Fruit fly (Drosophila melanogaster) whole organism, embryonic: ENCODE measurements around the gene Hap40.
A peak's percentile ranks its signal among the peaks of the same experiment; 100 is the strongest.

Experiments used
- Bdp1 ChIP-seq: fragments of 200-800 bp; sonication (Bioruptor generic); optimal IDR thresholded peaks from 3 replicates; lab custom pipeline; 2016; ENCODE audit warnings: missing biosample characterization, missing genetic modification characterization
- CG10321 ChIP-seq: fragments of 200-800 bp; sonication (Bioruptor generic); IDR thresholded peaks from 2 replicates; pipeline ENCODE4 v1.3.6; 2022; ENCODE audit warnings: missing biosample characterization, missing genetic modification characterization
- CG10959 ChIP-seq: fragments of 200-800 bp; sonication (Bioruptor generic); IDR thresholded peaks from 2 replicates; pipeline ENCODE4 v1.3.6; 2022; ENCODE audit warnings: missing biosample characterization, missing genetic modification characterization
- CG11247 ChIP-seq: fragments of 200-800 bp; sonication (Bioruptor generic); IDR thresholded peaks from 2 replicates; pipeline ENCODE4 v1.3.6; 2022; ENCODE audit warnings: missing biosample characterization, missing genetic modification characterization
- CG11456 ChIP-seq: fragments of 200-800 bp; sonication (Bioruptor generic); IDR thresholded peaks from 3 replicates; pipeline ENCODE4 v1.3.6; 2022; ENCODE audit warnings: missing biosample characterization, missing genetic modification characterization
- CG11696 ChIP-seq: fragments of 200-800 bp; sonication (Bioruptor generic); IDR thresholded peaks from 2 replicates; pipeline ENCODE4 v1.3.6; 2022; ENCODE audit warnings: missing biosample characterization, missing genetic modification characterization
- CG12236 ChIP-seq: fragments of 200-800 bp; sonication (Bioruptor generic); optimal IDR thresholded peaks from 2 replicates; lab custom pipeline; 2016; ENCODE audit warnings: missing biosample characterization, missing genetic modification characterization
- CG12744 ChIP-seq: fragments of 200-800 bp; sonication (Bioruptor generic); optimal IDR thresholded peaks from 2 replicates; lab custom pipeline; 2016; ENCODE audit warnings: missing biosample characterization, missing genetic modification characterization
- CG12769 ChIP-seq: fragments of 200-800 bp; sonication (Bioruptor generic); optimal IDR thresholded peaks from 2 replicates; lab custom pipeline; 2019; ENCODE audit warnings: missing biosample characterization, mild to moderate bottlenecking, missing genetic modification characterization, moderate library complexity
- CG13894 ChIP-seq: fragments of 200-800 bp; sonication (Bioruptor generic); optimal IDR thresholded peaks from 3 replicates; lab custom pipeline; 2018; ENCODE audit warnings: missing biosample characterization, mild to moderate bottlenecking, missing genetic modification characterization, moderate library complexity
- CG15269 ChIP-seq: fragments of 200-800 bp; sonication (Bioruptor generic); optimal IDR thresholded peaks from 2 replicates; lab custom pipeline; 2018; ENCODE audit warnings: missing biosample characterization, mild to moderate bottlenecking, missing genetic modification characterization, moderate library complexity
- CG15601 ChIP-seq: fragments of 200-800 bp; sonication (Bioruptor generic); optimal IDR thresholded peaks from 3 replicates; lab custom pipeline; 2019; ENCODE audit warnings: missing biosample characterization, mild to moderate bottlenecking, missing genetic modification characterization, moderate library complexity
- CG1603 ChIP-seq: fragments of 200-800 bp; sonication (Bioruptor generic); optimal IDR thresholded peaks from 2 replicates; lab custom pipeline; 2019; ENCODE audit warnings: missing biosample characterization, mild to moderate bottlenecking, missing genetic modification characterization, moderate library complexity
- CG2120 ChIP-seq: fragments of 200-800 bp; sonication (Bioruptor generic); optimal IDR thresholded peaks from 3 replicates; lab custom pipeline; 2016; ENCODE audit warnings: missing biosample characterization, missing genetic modification characterization
- CG2199 ChIP-seq: fragments of 200-800 bp; sonication (Bioruptor generic); IDR thresholded peaks from 3 replicates; pipeline ENCODE4 v1.3.6; 2022; ENCODE audit warnings: missing biosample characterization, missing genetic modification characterization
- CG2678 ChIP-seq: fragments of 200-800 bp; sonication (Bioruptor generic); optimal IDR thresholded peaks from 3 replicates; lab custom pipeline; 2019; ENCODE audit warnings: missing biosample characterization, mild to moderate bottlenecking, missing genetic modification characterization, moderate library complexity
- CG3065 ChIP-seq: fragments of 200-800 bp; sonication (Bioruptor generic); optimal IDR thresholded peaks from 2 replicates; lab custom pipeline; 2016; ENCODE audit warnings: missing biosample characterization, missing genetic modification characterization
- CG33213 ChIP-seq: fragments of 200-800 bp; sonication (Bioruptor generic); optimal IDR thresholded peaks from 3 replicates; lab custom pipeline; 2016; ENCODE audit warnings: missing biosample characterization, missing genetic modification characterization
- CG34422 ChIP-seq: fragments of 200-800 bp; sonication (Bioruptor generic); IDR thresholded peaks from 3 replicates; pipeline ENCODE4 v1.3.6; 2022; ENCODE audit warnings: missing biosample characterization, missing genetic modification characterization
- CG4360 ChIP-seq: fragments of 200-800 bp; sonication (Bioruptor generic); IDR thresholded peaks from 2 replicates; pipeline ENCODE4 v1.3.6; 2022; ENCODE audit warnings: missing biosample characterization, missing genetic modification characterization
- CG4424 ChIP-seq: fragments of 200-800 bp; sonication (Bioruptor generic); optimal IDR thresholded peaks from 3 replicates; lab custom pipeline; 2016; ENCODE audit warnings: missing biosample characterization, missing genetic modification characterization
- CG4707 ChIP-seq: fragments of 200-800 bp; sonication (Bioruptor generic); optimal IDR thresholded peaks from 2 replicates; lab custom pipeline; 2018; ENCODE audit warnings: missing biosample characterization, mild to moderate bottlenecking, missing genetic modification characterization, moderate library complexity
- CG6272 ChIP-seq: fragments of 200-800 bp; sonication (Bioruptor generic); IDR thresholded peaks from 2 replicates; pipeline ENCODE4 v1.3.6; 2022; ENCODE audit warnings: missing biosample characterization, missing genetic modification characterization
- CG6813 ChIP-seq: fragments of 200-800 bp; sonication (Bioruptor generic); optimal IDR thresholded peaks from 2 replicates; lab custom pipeline; 2017; ENCODE audit warnings: missing biosample characterization, missing genetic modification characterization, mild to moderate bottlenecking, moderate library complexity, missing genetic modification reagents
- CG8290 ChIP-seq, 3 experiments: fragments of 200-800 bp; sonication (Bioruptor generic); optimal IDR thresholded peaks; 2 replicates each; lab custom pipeline; 2016 to 2019; ENCODE audit warnings: missing biosample characterization in 3 of 3, missing genetic modification characterization in 3 of 3, mild to moderate bottlenecking in 2 of 3, moderate library complexity in 1 of 3
- CG9727 ChIP-seq: fragments of 200-800 bp; sonication (Bioruptor generic); optimal IDR thresholded peaks from 3 replicates; lab custom pipeline; 2017; ENCODE audit warnings: missing biosample characterization, mild to moderate bottlenecking, missing genetic modification characterization
- ERR ChIP-seq: fragments of 200-800 bp; sonication (Bioruptor generic); optimal IDR thresholded peaks from 2 replicates; lab custom pipeline; 2016; ENCODE audit warnings: missing biosample characterization, missing genetic modification characterization
- MBD-R2 ChIP-seq: fragments of 200-800 bp; sonication (Bioruptor generic); IDR thresholded peaks from 2 replicates; pipeline ENCODE4 v1.3.6; 2022; ENCODE audit warnings: missing biosample characterization, missing genetic modification characterization
- Meics ChIP-seq: fragments of 200-800 bp; sonication (Bioruptor generic); optimal IDR thresholded peaks from 2 replicates; lab custom pipeline; 2017; ENCODE audit warnings: missing biosample characterization, mild to moderate bottlenecking, missing genetic modification characterization
- Ptx1 ChIP-seq: fragments of 200-800 bp; sonication (Bioruptor generic); IDR thresholded peaks from 2 replicates; pipeline ENCODE4 v1.3.6; 2022; ENCODE audit warnings: missing biosample characterization, missing genetic modification characterization
- Trl ChIP-seq, 3 experiments: fragments of >200 bp in 2 of 3; fragments of 200-800 bp in 1 of 3; sonication (Bioruptor generic) in 1 of 3; optimal IDR thresholded peaks; 2 replicates in 1 of 3; 3 replicates in 2 of 3; lab custom pipeline; 2016 to 2017; ENCODE audit warnings: missing biosample characterization in 1 of 3, missing genetic modification characterization in 1 of 3
- Xrp1 ChIP-seq: fragments of 200-800 bp; sonication (Bioruptor generic); IDR thresholded peaks from 2 replicates; pipeline ENCODE4 v1.3.6; 2022; ENCODE audit warnings: missing biosample characterization, missing genetic modification characterization
- YL-1 ChIP-seq: fragments of 200-800 bp; sonication (Bioruptor generic); optimal IDR thresholded peaks from 3 replicates; lab custom pipeline; 2017; ENCODE audit warnings: missing biosample characterization, mild to moderate bottlenecking, missing genetic modification characterization
- ara ChIP-seq: fragments of 200-800 bp; sonication (Bioruptor generic); IDR thresholded peaks from 2 replicates; pipeline ENCODE4 v1.3.6; 2022; ENCODE audit warnings: missing biosample characterization, missing genetic modification characterization
- chinmo ChIP-seq: fragments of 200-800 bp; sonication (Bioruptor generic); IDR thresholded peaks from 4 replicates; pipeline ENCODE4 v1.3.6; 2022; ENCODE audit warnings: missing biosample characterization, missing genetic modification characterization; ENCODE audit not compliant: partially characterized antibody
- crol ChIP-seq: fragments of 200-800 bp; sonication (Bioruptor generic); IDR thresholded peaks from 2 replicates; pipeline ENCODE4 v1.3.6; 2022; ENCODE audit warnings: missing biosample characterization, missing genetic modification characterization
- eve ChIP-seq, 2 experiments: fragments of >200 bp; optimal IDR thresholded peaks; 2 replicates each; lab custom pipeline; 2017; ENCODE audit warnings: missing biosample characterization in 2 of 2, missing genetic modification characterization in 2 of 2
- gce ChIP-seq: fragments of 200-800 bp; sonication (Bioruptor generic); IDR thresholded peaks from 3 replicates; pipeline ENCODE4 v1.3.6; 2022; ENCODE audit warnings: missing biosample characterization, missing genetic modification characterization
- insv ChIP-seq, 2 experiments: fragments of 200-800 bp; sonication (Bioruptor generic); optimal IDR thresholded peaks; 3 replicates each; lab custom pipeline; 2016 to 2018; ENCODE audit warnings: missing biosample characterization in 2 of 2, missing genetic modification characterization in 2 of 2
- kah ChIP-seq: fragments of 200-800 bp; sonication (Bioruptor generic); optimal IDR thresholded peaks from 2 replicates; lab custom pipeline; 2018; ENCODE audit warnings: missing biosample characterization, mild to moderate bottlenecking, missing genetic modification characterization
- lilli ChIP-seq: fragments of 200-800 bp; sonication (Bioruptor generic); optimal IDR thresholded peaks from 3 replicates; lab custom pipeline; 2016; ENCODE audit warnings: missing biosample characterization, missing genetic modification characterization
- lmd ChIP-seq: fragments of 200-800 bp; sonication (Bioruptor generic); IDR thresholded peaks from 2 replicates; pipeline ENCODE4 v1.3.6; 2022; ENCODE audit warnings: missing biosample characterization, missing genetic modification characterization
- pum ChIP-seq: fragments of 200-800 bp; sonication (Bioruptor generic); optimal IDR thresholded peaks from 2 replicates; lab custom pipeline; 2016; ENCODE audit warnings: missing biosample characterization, missing genetic modification characterization
- repo ChIP-seq: fragments of 200-800 bp; sonication (Bioruptor generic); optimal IDR thresholded peaks from 2 replicates; lab custom pipeline; 2016; ENCODE audit warnings: missing biosample characterization, missing genetic modification characterization
- row ChIP-seq: fragments of 200-800 bp; sonication (Bioruptor generic); IDR thresholded peaks from 3 replicates; pipeline ENCODE4 v1.3.6; 2022; ENCODE audit warnings: missing biosample characterization, missing genetic modification characterization
- sens ChIP-seq: fragments of 200-800 bp; sonication (Bioruptor generic); peaks from one replicate; lab custom pipeline; 2016; ENCODE audit warnings: missing biosample characterization, missing genetic modification characterization
- slbo ChIP-seq: fragments of 200-800 bp; sonication (Bioruptor generic); IDR thresholded peaks from 2 replicates; pipeline ENCODE4 v1.3.6; 2022; ENCODE audit warnings: missing biosample characterization, missing genetic modification characterization
- tap ChIP-seq: fragments of 200-800 bp; optimal IDR thresholded peaks from 3 replicates; lab custom pipeline; 2019; ENCODE audit warnings: missing biosample characterization, mild to moderate bottlenecking, missing genetic modification characterization, moderate library complexity
- tin ChIP-seq: fragments of 200-800 bp; sonication (Bioruptor generic); optimal IDR thresholded peaks from 3 replicates; lab custom pipeline; 2016; ENCODE audit warnings: missing biosample characterization, missing genetic modification characterization
- trem ChIP-seq: fragments of 200-800 bp; optimal IDR thresholded peaks from 3 replicates; lab custom pipeline; 2019; ENCODE audit warnings: missing biosample characterization, mild to moderate bottlenecking, missing genetic modification characterization, moderate library complexity
- zfh1 ChIP-seq: fragments of 200-800 bp; sonication (Bioruptor generic); IDR thresholded peaks from 3 replicates; pipeline ENCODE4 v1.3.6; 2022; ENCODE audit warnings: missing biosample characterization, missing genetic modification characterization

Hap40 gene

dm6 chrX:15709624-15709983, 5.7 kb downstream of the Hap40 start (continued):
- TF ChIP-seq CG33213 (GFP tag; lab: Kevin White, UChicago) (no peak), CG15269 (tag; lab: Kevin White, UChicago) (peak; percentile 35), slbo (GFP tag; lab: Robert Waterston, UW) (peak; percentile 51; the same call in 1 of the 2 replicates), MBD-R2 (GFP tag; lab: Robert Waterston, UW) (no peak), tap (no peak), zfh1 (no peak), CG12236 (no peak), CG4707 (GFP tag; lab: Kevin White, UChicago) (peak; percentile 98), ERR (no peak), CG10321 (GFP tag; lab: Robert Waterston, UW) (peak; percentile 44), Meics (peak; percentile 22), CG6813 (peak; percentile 1), gce (no peak), row (GFP tag; lab: Robert Waterston, UW) (peak; percentile 60), CG2678 (tag; lab: Kevin White, UChicago) (peak; percentile 3), ara (GFP tag; lab: Robert Waterston, UW) (0 out of 2 replicates have a peak, but pooled peaks have one; percentile 22), lmd (GFP tag; lab: Robert Waterston, UW) (no peak), CG2120 (GFP tag; lab: Kevin White, UChicago) (peak; percentile 8), insv (GFP tag; optimal IDR thresholded peaks at IDR 0.05; lab: Kevin White, UChicago) (no peak), CG11247 (GFP tag; lab: Robert Waterston, UW) (0 out of 2 replicates have a peak, but pooled peaks have one; percentile 5), CG13894 (tag; lab: Kevin White, UChicago) (no peak), CG4424 (GFP tag; lab: Kevin White, UChicago) (no peak), CG2199 (GFP tag; lab: Robert Waterston, UW) (0 out of 3 replicates have a peak, but pooled peaks have one; percentile 12), CG1603 (peak; percentile 22), lilli (GFP tag; lab: Kevin White, UChicago) (peak; percentile 9), Ptx1 (peak; percentile 19; the same call in 1 of the 2 replicates), trem (tag; lab: Kevin White, UChicago) (no peak), CG15601 (peak; percentile 56), Xrp1 (GFP tag; lab: Robert Waterston, UW) (peak; percentile 34; the same call in 1 of the 2 replicates), CG10959 (GFP tag; lab: Robert Waterston, UW) (no peak), repo (GFP tag; lab: Kevin White, UChicago) (no peak), YL-1 (no peak), CG3065 (GFP tag; lab: Kevin White, UChicago) (no peak), CG12769 (tag; lab: Kevin White, UChicago) (peak; percentile 38), CG11456 (GFP tag; lab: Robert Waterston, UW) (peak; percentile 52; the same call in 1 of the 3 replicates), Trl (optimal IDR thresholded peaks at IDR 0.05; lab: Kevin White, UChicago) (peak in 1 of 2 experiments; percentile 28), Trl (GFP tag; optimal IDR thresholded peaks at IDR 0.05; lab: Kevin White, UChicago) (no peak), chinmo (0 out of 4 replicates have a peak, but pooled peaks have one; percentile 8), Bdp1 (no peak), CG9727 (GFP tag; lab: Kevin White, UChicago) (peak; percentile 19), CG8290 (GFP tag; optimal IDR thresholded peaks at IDR 0.05; lab: Kevin White, UChicago) (no peak), CG8290 (tag; optimal IDR thresholded peaks at IDR 0.05; lab: Kevin White, UChicago) (peak in 1 of 2 experiments; percentile 24), CG6272 (GFP tag; lab: Robert Waterston, UW) (no peak), crol (GFP tag; lab: Robert Waterston, UW) (peak; percentile 8; the same call in 1 of the 2 replicates), CG34422 (GFP tag; lab: Robert Waterston, UW) (peak; percentile 42; the same call in 1 of the 3 replicates), eve (GFP tag; optimal IDR thresholded peaks at IDR 0.05; lab: Kevin White, UChicago) (no peak), tin (GFP tag; lab: Kevin White, UChicago) (no peak), CG11696 (GFP tag; lab: Robert Waterston, UW) (0 out of 2 replicates have a peak, but pooled peaks have one; percentile 32), CG12744 (GFP tag; lab: Kevin White, UChicago) (no peak), kah (peak; percentile 72), sens (GFP tag; lab: Kevin White, UChicago) (peak; percentile 68), pum (GFP tag; lab: Kevin White, UChicago) (no peak), CG4360 (GFP tag; lab: Robert Waterston, UW) (no peak)
